Worm (Caenorhabditis elegans) whole organism, mixed stage, embryonic: ENCODE results near the gene wago-4.

Experiments used
- blmp-1 ChIP-seq: fragments of 150-350 bp; optimal IDR thresholded peaks from 2 replicates; lab custom pipeline; 2014; ENCODE audit warnings: missing biosample characterization, missing genetic modification characterization
- ham-2 ChIP-seq: fragments of 200-800 bp; sonication (Bioruptor generic); optimal IDR thresholded peaks from 2 replicates; lab custom pipeline; 2018; ENCODE audit warnings: mild to moderate bottlenecking, missing genetic modification characterization, missing compliant biosample characterization
- hlh-1 ChIP-seq: fragments of 150-350 bp; optimal IDR thresholded peaks from 2 replicates; lab custom pipeline; 2014; ENCODE audit warnings: missing biosample characterization, missing genetic modification reagents, missing genetic modification characterization
- lin-32 ChIP-seq: fragments of 200-800 bp; sonication (Bioruptor generic); optimal IDR thresholded peaks from 2 replicates; lab custom pipeline; 2018; ENCODE audit warnings: mild to moderate bottlenecking, missing genetic modification characterization, missing compliant biosample characterization
- mep-1 ChIP-seq: fragments of 150-350 bp; optimal IDR thresholded peaks from 2 replicates; lab custom pipeline; 2017; ENCODE audit warnings: missing biosample characterization, missing genetic modification reagents, missing genetic modification characterization, inconsistent platforms
- nhr-12 ChIP-seq: fragments of 150-350 bp; optimal IDR thresholded peaks from 2 replicates; lab custom pipeline; 2014; ENCODE audit warnings: missing biosample characterization, missing genetic modification characterization
- nhr-2 ChIP-seq: fragments of 150-350 bp; optimal IDR thresholded peaks from 2 replicates; lab custom pipeline; 2014; ENCODE audit warnings: missing biosample characterization, missing genetic modification characterization
- nhr-237 ChIP-seq: fragments of 150-350 bp; optimal IDR thresholded peaks from 2 replicates; lab custom pipeline; 2014; ENCODE audit warnings: missing biosample characterization, missing genetic modification characterization
- sem-2 ChIP-seq: fragments of 200-800 bp; sonication (Bioruptor generic); optimal IDR thresholded peaks from 2 replicates; lab custom pipeline; 2018; ENCODE audit warnings: mild to moderate bottlenecking, missing genetic modification characterization, missing compliant biosample characterization
- snpc-4 ChIP-seq: fragments of 150-350 bp; optimal IDR thresholded peaks from 2 replicates; lab custom pipeline; 2014; ENCODE audit warnings: missing biosample characterization, missing genetic modification characterization
- sptf-1 ChIP-seq: sonication (generic microtip); optimal IDR thresholded peaks from 2 replicates; lab custom pipeline; 2017; ENCODE audit warnings: mild to moderate bottlenecking, missing genetic modification characterization, moderate library complexity, missing compliant biosample characterization
- unc-39 ChIP-seq: fragments of 150-350 bp; optimal IDR thresholded peaks from 2 replicates; lab custom pipeline; 2014; ENCODE audit warnings: missing biosample characterization, missing genetic modification characterization

ce11 chrII:12897942-12898341 lies 21.4 kb upstream of the wago-4 start, which contains the start of gene clec-64:
- no peak for TF ChIP-seq sptf-1 (tag; lab: Kevin White, UChicago)
- TF ChIP-seq snpc-4 (tag; lab: Kevin White, UChicago), result no peak
- no peak for TF ChIP-seq unc-39 (tag; lab: Kevin White, UChicago)
- no peak for TF ChIP-seq hlh-1 (tag; lab: Kevin White, UChicago)
- TF ChIP-seq nhr-237 (tag; lab: Kevin White, UChicago), result no peak
- no peak for TF ChIP-seq lin-32 (GFP tag; lab: Kevin White, UChicago)
- TF ChIP-seq mep-1 (tag; lab: Kevin White, UChicago), result no peak
- TF ChIP-seq nhr-2 (tag; lab: Kevin White, UChicago), result no peak
- no peak for TF ChIP-seq nhr-12 (tag; lab: Kevin White, UChicago)
- TF ChIP-seq blmp-1, result no peak
- TF ChIP-seq ham-2 (GFP tag; lab: Kevin White, UChicago), result no peak
- no peak for TF ChIP-seq sem-2 (GFP tag; lab: Kevin White, UChicago)
